Fruit fly (Drosophila melanogaster): Measurements from ENCODE around the gene CG11122.

CG11122 gene

DNA sequence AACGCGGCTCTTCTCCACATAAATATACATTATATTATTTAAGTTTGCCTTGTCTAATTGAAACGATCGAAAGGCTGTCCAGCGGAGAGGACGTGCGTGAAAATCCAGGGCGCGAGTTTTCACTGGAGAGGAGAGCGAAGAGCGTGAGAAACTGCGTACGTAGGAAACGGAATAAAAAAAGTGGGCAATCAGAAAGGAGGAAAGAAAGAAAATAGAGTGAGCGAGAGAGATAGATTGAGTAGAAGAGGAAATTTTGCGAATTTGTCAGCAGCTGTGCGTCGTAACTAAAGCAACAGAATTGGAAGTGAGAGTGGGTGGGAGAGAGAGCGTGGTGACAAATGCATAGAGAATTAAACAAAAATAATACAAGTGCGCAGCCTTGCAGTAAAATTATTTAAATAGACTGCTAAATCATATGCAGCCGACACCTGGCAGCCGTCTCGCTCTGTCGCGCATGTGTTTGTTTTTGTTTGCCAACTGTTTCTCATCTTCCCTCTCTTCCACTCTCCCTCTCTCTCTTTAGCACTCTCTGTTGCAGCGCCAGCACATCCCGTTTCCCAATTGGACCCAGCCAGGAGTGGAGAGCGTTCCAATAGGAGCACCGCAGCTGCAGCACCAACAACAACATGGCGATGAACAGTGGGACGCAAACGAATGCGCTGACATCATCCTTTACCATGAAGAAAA is 30.1 kb upstream of the CG11122 start:
- TF ChIP-seq rgr (GFP tag; optimal IDR thresholded peaks at IDR 0.05), result peak; percentile 30
- TF ChIP-seq CG32264 (GFP tag; optimal IDR thresholded peaks at IDR 0.05), result no peak
- no peak for TF ChIP-seq Mio (GFP tag; optimal IDR thresholded peaks at IDR 0.05)
- peak; percentile 50 for TF ChIP-seq Hr83 (GFP tag; optimal IDR thresholded peaks at IDR 0.05; ENCODE audit: poor library complexity, severe bottlenecking)
- peak; percentile 8 for TF ChIP-seq OdsH (GFP tag; optimal IDR thresholded peaks at IDR 0.05)
- TF ChIP-seq dl (GFP tag; optimal IDR thresholded peaks at IDR 0.05; ENCODE audit: insufficient read depth in 1 of 2, partially characterized antibody in 2 of 2), result peak; percentile 58 to 86
- peak; percentile 98 for TF ChIP-seq psq (GFP tag; optimal IDR thresholded peaks at IDR 0.05)
- TF ChIP-seq Dif (GFP tag; optimal IDR thresholded peaks at IDR 0.05; ENCODE audit: partially characterized antibody), result peak; percentile 60

DNA sequence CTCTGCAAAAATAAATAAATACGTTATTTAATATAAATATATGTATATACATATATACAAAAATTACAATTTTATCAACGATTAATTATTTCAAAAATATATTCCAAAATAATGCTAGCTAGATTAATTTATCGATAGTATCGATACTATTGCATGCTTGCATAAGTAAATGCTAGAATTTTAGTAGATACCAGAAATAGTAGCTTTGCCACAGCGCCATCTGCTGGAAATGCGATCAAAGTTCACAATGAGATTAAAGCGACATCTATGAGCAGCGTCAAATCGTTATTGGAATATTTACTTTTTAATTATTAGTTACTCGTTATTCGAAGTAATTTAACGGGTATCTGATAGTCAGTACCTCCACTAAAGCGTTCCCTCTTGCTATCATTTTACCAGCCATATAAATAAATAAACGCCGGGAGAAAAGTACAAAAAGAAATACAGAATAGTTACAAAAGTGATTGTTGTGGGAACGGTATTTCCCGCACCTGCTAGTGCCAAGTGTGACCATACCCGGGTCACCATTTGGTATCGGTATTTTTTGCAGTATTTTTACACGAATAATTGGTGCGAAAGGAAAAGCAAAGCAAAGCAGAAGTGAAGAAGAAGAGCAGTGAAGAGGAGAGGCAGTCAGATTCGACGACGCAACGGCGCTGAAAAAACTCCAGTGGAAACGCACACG is 29.4 kb upstream of the CG11122 start, which contains the start of the genes rtv and Dlic:
rtv (minus strand) TSS at position 165 of the 685 bp plus-strand sequence.
Dlic (plus strand) TSS at position 596 of the 685 bp plus-strand sequence.
- TF ChIP-seq fru (GFP tag; optimal IDR thresholded peaks at IDR 0.05) (peak; percentile 45), Myc (optimal IDR thresholded peaks at IDR 0.05) (peak; percentile 65), pan (optimal IDR thresholded peaks at IDR 0.05) (no peak), br (GFP tag; optimal IDR thresholded peaks at IDR 0.05) (no peak), rgr (GFP tag; optimal IDR thresholded peaks at IDR 0.05) (peak; percentile 8), foxo (GFP tag; optimal IDR thresholded peaks at IDR 0.05) (peak in 1 of 2 experiments; percentile 51), HLH106 (tag; optimal IDR thresholded peaks at IDR 0.05) (peak; percentile 29), psq (GFP tag; optimal IDR thresholded peaks at IDR 0.05) (peak; percentile 99), sage (GFP tag; optimal IDR thresholded peaks at IDR 0.05) (no peak), dsf (GFP tag; optimal IDR thresholded peaks at IDR 0.05; ENCODE audit: borderline replicate concordance) (no peak), Rel (GFP tag; optimal IDR thresholded peaks at IDR 0.05) (no peak), Rel (tag; optimal IDR thresholded peaks at IDR 0.05) (peak; percentile 43)

dm6 chrX:11153413-11153812 is 28.9 kb upstream of the CG11122 start:
- TF ChIP-seq GATAd (GFP tag; optimal IDR thresholded peaks at IDR 0.05), result no peak
- peak; percentile 23 for TF ChIP-seq sage (GFP tag; optimal IDR thresholded peaks at IDR 0.05)

DNA sequence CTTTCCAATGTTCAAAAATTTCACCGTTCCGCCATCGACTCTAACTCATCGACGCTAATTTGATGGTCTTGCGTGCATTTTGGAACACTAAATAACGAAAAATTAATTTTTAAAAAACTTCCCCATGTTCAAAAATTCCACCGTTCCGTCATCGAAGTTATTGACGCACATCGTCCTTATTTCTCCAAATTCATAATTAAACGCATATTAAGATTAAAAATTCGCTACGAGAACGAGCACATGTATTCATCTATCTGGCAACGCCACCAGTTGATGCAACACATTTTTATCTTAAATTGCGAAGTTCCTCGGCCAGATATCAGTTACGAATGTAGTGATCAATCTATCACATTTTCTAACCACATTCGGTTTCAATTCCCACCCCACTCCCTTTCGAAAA is 24.7 kb upstream of the CG11122 start, which contains the start of gene Lint-1:
Lint-1 (plus strand) TSS at position 123 of the 400 bp plus-strand sequence.
- TF ChIP-seq Sp1 (GFP tag; optimal IDR thresholded peaks at IDR 0.05) (peak; percentile 5), CrebA (GFP tag; optimal IDR thresholded peaks at IDR 0.05; ENCODE audit: borderline replicate concordance) (no peak), psq (GFP tag; optimal IDR thresholded peaks at IDR 0.05) (no peak), Hnf4 (GFP tag; optimal IDR thresholded peaks at IDR 0.05) (peak; percentile 18), Myc (optimal IDR thresholded peaks at IDR 0.05) (no peak), tai (GFP tag; optimal IDR thresholded peaks at IDR 0.05) (no peak), woc (GFP tag; optimal IDR thresholded peaks at IDR 0.05) (peak; percentile 45), usp (GFP tag; optimal IDR thresholded peaks at IDR 0.05) (no peak), N (GFP tag; optimal IDR thresholded peaks at IDR 0.05) (no peak), h (GFP tag; optimal IDR thresholded peaks at IDR 0.05) (peak; percentile 40), dsf (GFP tag; optimal IDR thresholded peaks at IDR 0.05; ENCODE audit: borderline replicate concordance) (no peak), foxo (GFP tag; optimal IDR thresholded peaks at IDR 0.05) (peak in 1 of 2 experiments; percentile 7), ey (GFP tag; optimal IDR thresholded peaks at IDR 0.05) (peak; percentile 33), sv (GFP tag; optimal IDR thresholded peaks at IDR 0.05) (no peak), br (GFP tag; optimal IDR thresholded peaks at IDR 0.05) (peak; percentile 18), Jra (GFP tag; optimal IDR thresholded peaks at IDR 0.05) (no peak), fru (GFP tag; optimal IDR thresholded peaks at IDR 0.05) (peak; percentile 10), Hr78 (GFP tag; optimal IDR thresholded peaks at IDR 0.05) (no peak), rgr (GFP tag; optimal IDR thresholded peaks at IDR 0.05) (peak; percentile 26), Hr83 (GFP tag; optimal IDR thresholded peaks at IDR 0.05; ENCODE audit: poor library complexity, severe bottlenecking) (peak; percentile 8), Abd-B (GFP tag; optimal IDR thresholded peaks at IDR 0.05) (no peak), sage (GFP tag; optimal IDR thresholded peaks at IDR 0.05) (peak; percentile 4), Dif (GFP tag; optimal IDR thresholded peaks at IDR 0.05; ENCODE audit: partially characterized antibody) (no peak)
